Worm (Caenorhabditis elegans): ENCODE results near the gene sir-2.1.

sir-2.1 gene

DNA sequence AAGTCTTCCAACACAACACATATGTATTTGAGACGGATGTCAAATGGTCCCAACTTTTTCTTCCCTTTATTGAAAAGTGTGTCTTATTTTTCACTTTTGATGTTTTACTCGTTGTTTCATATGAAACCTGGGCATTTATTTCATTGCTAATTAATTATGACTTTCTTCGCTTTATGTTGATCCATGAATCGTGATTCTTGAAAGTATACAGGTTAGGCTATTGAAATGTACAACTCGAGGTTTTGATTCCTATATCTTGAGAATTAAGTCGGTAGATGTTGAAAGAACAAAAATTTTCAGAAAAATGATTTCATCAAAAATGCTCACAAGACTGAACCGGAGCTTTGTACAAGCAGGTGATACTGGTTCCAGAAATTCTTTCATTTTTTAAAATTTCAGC is 21.1 kb upstream of the sir-2.1 start, which contains the start of gene nfu-1:
Gene nfu-1 (plus strand): TSS at position 301 of the 400 bp plus-strand sequence.
- TF ChIP-seq T22C8.4 (GFP tag; IDR thresholded peaks at IDR 0.05) = no peak
- no peak for TF ChIP-seq med-1 (GFP tag; optimal IDR thresholded peaks at IDR 0.05; ENCODE audit: insufficient read depth)
- TF ChIP-seq ref-1 (GFP tag; conservative IDR thresholded peaks at IDR 0.05) = no peak
- no peak for TF ChIP-seq ztf-23 (GFP tag; IDR thresholded peaks at IDR 0.05)
- no peak for TF ChIP-seq cog-1 (tag; optimal IDR thresholded peaks at IDR 0.05)
- no peak for TF ChIP-seq klf-2 (GFP tag; conservative IDR thresholded peaks at IDR 0.05)
- TF ChIP-seq tab-1 (GFP tag; IDR thresholded peaks at IDR 0.05) = no peak
- TF ChIP-seq flt-1 (GFP tag; IDR thresholded peaks at IDR 0.05) = no peak
- TF ChIP-seq ztf-29 (GFP tag; IDR thresholded peaks at IDR 0.05) = no peak

DNA sequence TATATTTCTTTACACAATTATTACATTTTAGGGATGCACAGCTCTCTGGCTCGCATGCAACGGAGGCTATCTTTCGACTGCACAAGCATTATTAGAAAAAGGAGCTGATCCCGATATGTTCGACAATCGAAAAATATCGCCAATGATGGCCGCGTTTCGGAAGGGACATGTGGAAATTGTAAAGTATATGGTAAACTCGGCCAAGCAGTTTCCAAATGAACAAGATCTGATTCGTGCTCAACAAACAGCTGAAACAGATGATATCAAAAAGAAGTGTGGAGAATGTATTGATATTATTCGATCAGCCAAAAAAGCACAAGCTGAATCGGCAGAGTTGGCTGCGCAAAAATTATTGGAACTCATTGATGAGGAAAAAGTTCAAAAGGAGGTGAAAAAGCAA is 16.9 kb upstream of the sir-2.1 start:
- no peak for TF ChIP-seq ref-1 (GFP tag; conservative IDR thresholded peaks at IDR 0.05)
- no peak for TF ChIP-seq cog-1 (tag; optimal IDR thresholded peaks at IDR 0.05)
- TF ChIP-seq flt-1 (GFP tag; IDR thresholded peaks at IDR 0.05) = no peak
- no peak for TF ChIP-seq med-1 (GFP tag; optimal IDR thresholded peaks at IDR 0.05; ENCODE audit: insufficient read depth)
- TF ChIP-seq ztf-29 (GFP tag; IDR thresholded peaks at IDR 0.05) = no peak
- TF ChIP-seq ztf-23 (GFP tag; IDR thresholded peaks at IDR 0.05) = no peak
- TF ChIP-seq klf-2 (GFP tag; conservative IDR thresholded peaks at IDR 0.05) = no peak
- no peak for TF ChIP-seq T22C8.4 (GFP tag; IDR thresholded peaks at IDR 0.05)
- no peak for TF ChIP-seq tab-1 (GFP tag; IDR thresholded peaks at IDR 0.05)

DNA sequence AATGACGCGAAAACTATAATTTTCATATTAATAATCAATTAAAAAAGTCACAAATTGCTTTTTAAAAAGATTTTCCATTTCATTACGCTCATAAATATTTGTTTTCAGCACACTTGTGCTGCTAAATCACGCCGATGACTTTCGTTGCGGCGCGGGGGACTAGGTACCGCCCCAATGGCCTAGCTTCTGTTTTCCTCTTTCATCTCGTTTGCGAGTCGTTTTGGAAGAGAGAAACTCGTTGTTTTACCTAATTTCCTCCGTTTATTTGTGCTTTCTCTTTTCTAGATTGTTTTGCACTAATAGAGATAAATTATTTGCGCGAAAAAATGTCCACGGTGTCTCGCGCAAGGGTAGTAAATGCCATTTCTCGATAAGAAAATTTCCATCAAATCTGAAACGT is 15.0 kb upstream of the sir-2.1 start:
- TF ChIP-seq ztf-29 (GFP tag; IDR thresholded peaks at IDR 0.05) = no peak

DNA sequence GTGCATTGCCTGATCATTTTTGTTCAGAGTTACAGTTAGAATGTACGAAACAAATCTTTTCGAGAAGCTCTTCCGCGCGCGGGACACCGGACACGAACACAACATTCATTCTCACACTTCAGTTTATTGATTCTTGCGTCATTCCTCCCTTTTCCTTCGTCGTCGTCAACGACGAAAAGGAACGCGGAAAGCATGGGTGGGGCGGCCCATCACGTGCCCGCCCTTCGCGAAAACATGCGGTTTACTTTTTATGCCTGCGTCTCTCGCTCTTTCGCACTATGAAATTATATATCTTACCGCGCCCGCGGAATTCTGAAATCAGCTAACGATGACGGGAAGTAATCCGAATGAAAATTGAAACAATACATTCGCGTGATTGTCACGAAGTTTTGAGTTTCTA is 14.6 kb upstream of the sir-2.1 start:
- TF ChIP-seq ztf-23 (GFP tag; IDR thresholded peaks at IDR 0.05) = no peak
- no peak for TF ChIP-seq ref-1 (GFP tag; conservative IDR thresholded peaks at IDR 0.05)
- no peak for TF ChIP-seq flt-1 (GFP tag; IDR thresholded peaks at IDR 0.05)
- 0 out of 2 replicates have a peak, but pooled peaks have one; percentile 26 for TF ChIP-seq T22C8.4 (GFP tag; IDR thresholded peaks at IDR 0.05)
- TF ChIP-seq med-1 (GFP tag; optimal IDR thresholded peaks at IDR 0.05; ENCODE audit: insufficient read depth) = no peak
- TF ChIP-seq ztf-29 (GFP tag; IDR thresholded peaks at IDR 0.05) = no peak
- peak; percentile 13 for TF ChIP-seq cog-1 (tag; optimal IDR thresholded peaks at IDR 0.05)
- TF ChIP-seq klf-2 (GFP tag; conservative IDR thresholded peaks at IDR 0.05) = no peak
- TF ChIP-seq tab-1 (GFP tag; IDR thresholded peaks at IDR 0.05) = no peak

DNA sequence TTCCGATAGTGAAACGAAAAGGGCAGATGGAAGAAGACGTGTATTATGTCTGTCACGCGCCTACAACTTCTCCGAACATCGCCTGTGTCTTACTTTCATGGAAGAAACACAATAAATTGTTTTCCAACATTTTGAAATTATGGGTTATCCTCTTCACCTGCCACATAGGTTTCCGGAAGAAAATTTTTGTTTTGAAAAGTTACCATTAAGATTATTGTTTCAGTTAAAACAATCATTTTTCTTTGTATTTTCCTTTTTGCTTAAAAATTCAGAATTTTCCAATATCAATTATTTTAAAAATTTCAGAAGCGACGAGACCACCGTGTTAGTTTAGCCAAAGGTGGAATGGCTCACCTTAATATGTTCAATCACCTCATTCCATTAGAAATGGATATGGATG is 8.6 kb upstream of the sir-2.1 start, which contains the start of gene mask-1:
Gene mask-1 (plus strand): TSS at position 301 of the 400 bp plus-strand sequence.
- TF ChIP-seq ztf-23 (GFP tag; IDR thresholded peaks at IDR 0.05) (no peak), ztf-29 (GFP tag; IDR thresholded peaks at IDR 0.05) (no peak), med-1 (GFP tag; optimal IDR thresholded peaks at IDR 0.05; ENCODE audit: insufficient read depth) (no peak), ref-1 (GFP tag; conservative IDR thresholded peaks at IDR 0.05) (no peak), T22C8.4 (GFP tag; IDR thresholded peaks at IDR 0.05) (no peak), flt-1 (GFP tag; IDR thresholded peaks at IDR 0.05) (no peak), klf-2 (GFP tag; conservative IDR thresholded peaks at IDR 0.05) (no peak), tab-1 (GFP tag; IDR thresholded peaks at IDR 0.05) (no peak), cog-1 (tag; optimal IDR thresholded peaks at IDR 0.05) (no peak)

DNA sequence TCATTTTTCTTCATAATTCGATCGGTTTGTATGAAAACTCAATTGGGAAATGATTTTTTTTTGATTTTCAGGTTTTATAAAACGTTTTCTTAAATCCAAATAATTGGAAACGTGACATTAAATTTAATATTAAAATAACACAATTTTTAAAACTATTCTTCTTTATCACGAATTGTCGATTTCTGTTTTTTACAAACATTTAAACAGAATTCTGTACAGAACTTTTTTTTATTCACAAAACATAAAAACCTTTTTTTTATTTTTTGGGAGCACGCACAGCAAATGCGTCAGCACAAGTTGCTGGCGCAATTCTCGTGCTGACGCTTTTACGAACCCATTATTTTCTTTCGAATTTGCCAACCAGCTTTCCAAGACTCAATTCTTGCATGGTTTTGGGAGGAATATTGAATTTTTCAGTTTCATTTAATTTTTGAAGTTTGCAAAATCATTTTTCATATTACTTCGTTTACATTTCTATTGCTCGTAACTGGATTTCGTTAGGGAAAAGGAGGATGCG is 7.8 kb upstream of the sir-2.1 start, which contains the start of gene mpz-5:
Gene mpz-5 (minus strand): TSS at position 51 of the 517 bp plus-strand sequence.
- TF ChIP-seq tab-1 (GFP tag; IDR thresholded peaks at IDR 0.05) = no peak
- TF ChIP-seq ztf-29 (GFP tag; IDR thresholded peaks at IDR 0.05) = 0 out of 2 replicates have a peak, but pooled peaks have one; percentile 26
- TF ChIP-seq flt-1 (GFP tag; IDR thresholded peaks at IDR 0.05) = 0 out of 2 replicates have a peak, but pooled peaks have one; percentile 46
- TF ChIP-seq ref-1 (GFP tag; conservative IDR thresholded peaks at IDR 0.05) = no peak
- 0 out of 2 replicates have a peak, but pooled peaks have one; percentile 56 for TF ChIP-seq ztf-23 (GFP tag; IDR thresholded peaks at IDR 0.05)
- no peak for TF ChIP-seq klf-2 (GFP tag; conservative IDR thresholded peaks at IDR 0.05)
- no peak for TF ChIP-seq cog-1 (tag; optimal IDR thresholded peaks at IDR 0.05)
- peak; percentile 20 for TF ChIP-seq med-1 (GFP tag; optimal IDR thresholded peaks at IDR 0.05; ENCODE audit: insufficient read depth)
- no peak for TF ChIP-seq T22C8.4 (GFP tag; IDR thresholded peaks at IDR 0.05)

DNA sequence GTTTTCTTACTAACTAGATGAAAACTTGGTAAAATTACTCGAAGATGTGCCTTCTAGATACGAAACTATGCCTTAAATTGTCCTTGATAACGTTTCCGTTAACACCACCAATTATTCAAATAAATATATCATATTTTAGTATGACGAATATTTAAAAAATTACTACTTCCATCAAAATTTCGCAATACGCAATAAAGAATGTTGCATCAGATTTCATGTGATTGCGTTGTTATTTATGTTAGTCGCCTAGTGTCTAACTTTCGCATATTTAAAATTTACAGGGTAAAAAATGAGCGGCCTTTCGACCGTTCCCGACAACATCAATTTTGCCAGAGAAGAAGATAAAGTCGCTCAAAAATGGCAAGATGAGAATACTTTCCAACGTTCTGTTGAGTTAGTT is 2.3 kb upstream of the sir-2.1 start, which contains the start of gene iars-1:
Gene iars-1 (plus strand): TSS at position 276 of the 400 bp plus-strand sequence.
- TF ChIP-seq med-1 (GFP tag; optimal IDR thresholded peaks at IDR 0.05; ENCODE audit: insufficient read depth) (no peak), flt-1 (GFP tag; IDR thresholded peaks at IDR 0.05) (no peak)

DNA sequence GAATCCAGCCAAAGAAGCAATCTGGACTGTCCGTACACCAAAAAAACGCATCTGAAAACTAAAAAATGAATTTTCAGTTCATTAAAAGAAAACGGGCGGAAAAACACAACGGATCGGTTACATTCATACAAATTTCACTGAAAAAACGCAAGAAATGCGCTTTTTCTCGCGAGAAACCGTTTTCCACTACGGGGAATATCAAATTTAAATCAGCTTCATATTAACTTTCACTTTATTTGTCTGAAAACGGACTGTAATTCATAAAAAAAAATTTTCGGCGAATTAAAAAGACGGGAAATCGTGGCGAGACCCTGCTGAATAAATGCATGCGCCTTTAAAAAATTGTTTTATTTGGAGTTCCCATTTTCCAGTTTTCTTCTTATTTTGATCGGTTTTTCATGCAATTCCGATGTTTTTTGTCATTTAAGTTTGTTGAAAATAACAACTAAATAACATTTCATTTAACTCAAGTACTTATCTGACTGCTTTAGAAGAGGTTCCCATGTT is 1.8 kb upstream of the sir-2.1 start, which contains the start of gene pges-2:
Gene pges-2 (minus strand): TSS at position 51 of the 507 bp plus-strand sequence.
- TF ChIP-seq T22C8.4 (GFP tag; IDR thresholded peaks at IDR 0.05) (no peak), klf-2 (GFP tag; conservative IDR thresholded peaks at IDR 0.05) (no peak), ztf-23 (GFP tag; IDR thresholded peaks at IDR 0.05) (no peak), ref-1 (GFP tag; conservative IDR thresholded peaks at IDR 0.05) (no peak), ztf-29 (GFP tag; IDR thresholded peaks at IDR 0.05) (no peak), cog-1 (tag; optimal IDR thresholded peaks at IDR 0.05) (no peak), flt-1 (GFP tag; IDR thresholded peaks at IDR 0.05) (no peak), med-1 (GFP tag; optimal IDR thresholded peaks at IDR 0.05; ENCODE audit: insufficient read depth) (no peak), tab-1 (GFP tag; IDR thresholded peaks at IDR 0.05) (no peak)

DNA sequence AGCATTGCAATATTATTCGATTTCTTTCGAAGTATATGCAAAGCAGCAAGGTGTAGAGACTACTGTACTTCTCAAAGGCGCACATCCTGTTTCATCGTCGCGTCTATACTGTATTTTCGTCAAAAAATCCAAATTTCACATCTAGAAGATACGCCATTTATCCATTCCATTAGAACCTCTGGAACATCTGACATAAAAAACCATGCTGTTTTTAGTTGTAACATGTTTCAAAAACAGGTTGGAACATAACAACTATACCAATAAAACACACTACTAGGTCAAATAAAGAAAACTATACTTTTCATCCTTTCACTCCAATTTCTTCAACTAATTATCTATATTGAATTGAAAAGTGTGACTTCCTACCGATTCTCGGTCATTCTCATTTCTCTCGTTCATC is 5.7 kb downstream of the sir-2.1 start, which contains the start of gene ugt-59:
Gene ugt-59 (plus strand): TSS at position 301 of the 400 bp plus-strand sequence.
- TF ChIP-seq ztf-29 (GFP tag; IDR thresholded peaks at IDR 0.05) (no peak), ztf-23 (GFP tag; IDR thresholded peaks at IDR 0.05) (no peak), T22C8.4 (GFP tag; IDR thresholded peaks at IDR 0.05) (no peak), flt-1 (GFP tag; IDR thresholded peaks at IDR 0.05) (no peak), ref-1 (GFP tag; conservative IDR thresholded peaks at IDR 0.05) (no peak), cog-1 (tag; optimal IDR thresholded peaks at IDR 0.05) (no peak), med-1 (GFP tag; optimal IDR thresholded peaks at IDR 0.05; ENCODE audit: insufficient read depth) (no peak), klf-2 (GFP tag; conservative IDR thresholded peaks at IDR 0.05) (no peak)

DNA sequence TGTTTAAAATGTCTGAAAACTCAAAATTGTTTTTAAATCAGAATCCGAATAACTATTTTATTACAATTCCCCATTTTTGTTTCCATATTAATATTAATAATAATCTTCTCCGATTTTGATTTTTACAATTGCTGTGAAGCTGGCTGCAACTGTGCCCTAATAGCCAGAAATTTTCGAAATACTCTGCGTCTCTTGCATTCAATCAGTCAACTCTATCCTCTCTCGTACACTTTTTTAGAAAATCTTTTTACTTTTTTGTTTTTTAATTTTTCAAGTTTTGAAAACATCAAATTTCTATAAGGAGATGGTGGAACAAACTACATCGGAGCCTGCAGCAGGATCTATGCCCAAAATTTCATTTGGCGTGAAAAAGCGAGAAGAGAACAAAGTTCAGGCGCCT is 8.2 kb downstream of the sir-2.1 start, which contains the start of gene gkow-1:
Gene gkow-1 (plus strand): TSS at position 301 of the 400 bp plus-strand sequence.
- TF ChIP-seq ztf-23 (GFP tag; IDR thresholded peaks at IDR 0.05) = no peak
- no peak for TF ChIP-seq ztf-29 (GFP tag; IDR thresholded peaks at IDR 0.05)
- no peak for TF ChIP-seq ref-1 (GFP tag; conservative IDR thresholded peaks at IDR 0.05)
- no peak for TF ChIP-seq med-1 (GFP tag; optimal IDR thresholded peaks at IDR 0.05; ENCODE audit: insufficient read depth)
- no peak for TF ChIP-seq T22C8.4 (GFP tag; IDR thresholded peaks at IDR 0.05)
- TF ChIP-seq flt-1 (GFP tag; IDR thresholded peaks at IDR 0.05) = no peak
- TF ChIP-seq tab-1 (GFP tag; IDR thresholded peaks at IDR 0.05) = no peak
- no peak for TF ChIP-seq cog-1 (tag; optimal IDR thresholded peaks at IDR 0.05)
- no peak for TF ChIP-seq klf-2 (GFP tag; conservative IDR thresholded peaks at IDR 0.05)
